Fruit fly (Drosophila melanogaster) whole organism, adult: ENCODE measurements around the gene CG43181.

Experiments
- CG11617 ChIP-seq: fragments of 200-800 bp; sonication (Bioruptor generic); optimal IDR thresholded peaks from 2 replicates; lab custom pipeline; 2017; ENCODE audit warnings: mild to moderate bottlenecking, missing biosample characterization, missing genetic modification reagents, missing genetic modification characterization
- CG12768 ChIP-seq: fragments of 200-800 bp; sonication (Bioruptor generic); optimal IDR thresholded peaks from 2 replicates; lab custom pipeline; 2017; ENCODE audit warnings: missing biosample characterization, missing genetic modification characterization, mild to moderate bottlenecking, moderate library complexity, missing genetic modification reagents
- CG1620 ChIP-seq: fragments of 200-800 bp; sonication (Bioruptor generic); optimal IDR thresholded peaks from 2 replicates; lab custom pipeline; 2016; ENCODE audit warnings: missing biosample characterization, missing genetic modification characterization
- CG33017 ChIP-seq: fragments of 200-800 bp; sonication (Bioruptor generic); optimal IDR thresholded peaks from 2 replicates; lab custom pipeline; 2018; ENCODE audit warnings: missing biosample characterization, mild to moderate bottlenecking, missing genetic modification characterization, moderate library complexity
- CG7045 ChIP-seq: fragments of 200-800 bp; sonication (Bioruptor generic); optimal IDR thresholded peaks from 2 replicates; lab custom pipeline; 2017; ENCODE audit warnings: missing biosample characterization, mild to moderate bottlenecking, missing genetic modification characterization
- CG7101 ChIP-seq: fragments of 200-800 bp; sonication (Bioruptor generic); optimal IDR thresholded peaks from 2 replicates; lab custom pipeline; 2018; ENCODE audit warnings: missing biosample characterization, mild to moderate bottlenecking, missing genetic modification characterization, moderate library complexity
- bab1 ChIP-seq: fragments of 200-800 bp; sonication (Bioruptor generic); optimal IDR thresholded peaks from 3 replicates; lab custom pipeline; 2019; ENCODE audit warnings: missing biosample characterization, mild to moderate bottlenecking, missing genetic modification characterization, moderate library complexity
- cic ChIP-seq: fragments of 200-800 bp; sonication (Bioruptor generic); optimal IDR thresholded peaks from 2 replicates; lab custom pipeline; 2017; ENCODE audit warnings: missing biosample characterization, mild to moderate bottlenecking, missing genetic modification characterization, moderate library complexity
- cnc ChIP-seq, 2 experiments: fragments of >200 bp; optimal IDR thresholded peaks; 2 replicates each; lab custom pipeline; 2017
- kay ChIP-seq: fragments of 200-800 bp; sonication (Bioruptor generic); peaks from one replicate; lab custom pipeline; 2016; ENCODE audit warnings: missing biosample characterization, missing genetic modification characterization, borderline replicate concordance
- ovo ChIP-seq: fragments of 200-800 bp; sonication (Bioruptor generic); optimal IDR thresholded peaks from 2 replicates; lab custom pipeline; 2016; ENCODE audit warnings: missing biosample characterization, missing genetic modification characterization
- pad ChIP-seq: fragments of 200-800 bp; sonication (Bioruptor generic); optimal IDR thresholded peaks from 3 replicates; lab custom pipeline; 2017; ENCODE audit warnings: missing biosample characterization, missing genetic modification characterization, mild to moderate bottlenecking, moderate library complexity, missing genetic modification reagents
- tj ChIP-seq: fragments of 200-800 bp; sonication (Bioruptor generic); optimal IDR thresholded peaks from 3 replicates; lab custom pipeline; 2017; ENCODE audit warnings: missing biosample characterization, mild to moderate bottlenecking, missing genetic modification characterization, moderate library complexity
- toe ChIP-seq: fragments of 200-800 bp; sonication (Bioruptor generic); optimal IDR thresholded peaks from 2 replicates; lab custom pipeline; 2016; ENCODE audit warnings: missing biosample characterization, missing genetic modification characterization

- no peak for TF ChIP-seq bab1 (GFP tag; lab: Kevin White, UChicago)
- no peak for TF ChIP-seq CG12768 (GFP tag; lab: Kevin White, UChicago)
- no peak for TF ChIP-seq CG1620 (GFP tag; lab: Kevin White, UChicago)
- no peak for TF ChIP-seq toe (GFP tag; lab: Kevin White, UChicago)
- no peak for TF ChIP-seq ovo
- no peak for TF ChIP-seq kay (GFP tag; lab: Kevin White, UChicago)
- no peak for TF ChIP-seq CG33017 (tag; lab: Kevin White, UChicago)
- no peak for TF ChIP-seq CG7045 (GFP tag; lab: Kevin White, UChicago)
- no peak for TF ChIP-seq pad (GFP tag; lab: Kevin White, UChicago)
- no peak for TF ChIP-seq cnc (optimal IDR thresholded peaks at IDR 0.05; lab: Kevin White, UChicago)
- no peak for TF ChIP-seq CG11617 (GFP tag; lab: Kevin White, UChicago)
- TF ChIP-seq cic (GFP tag; lab: Kevin White, UChicago): no peak
- no peak for TF ChIP-seq CG7101
- TF ChIP-seq tj (GFP tag; lab: Kevin White, UChicago): no peak
Measured at dm6 chrX:362073-362674, 11.8 kb downstream of the CG43181 start.
